Fruit fly (Drosophila melanogaster) whole organism, prepupa: ENCODE results near the gene PLCXD.

Source experiments
- CG10669 ChIP-seq: fragments of 200-800 bp; sonication (Bioruptor generic); optimal IDR thresholded peaks from 3 replicates; lab custom pipeline; 2018; ENCODE audit warnings: missing biosample characterization, mild to moderate bottlenecking, missing genetic modification characterization, moderate library complexity
- CG11294 ChIP-seq: fragments of 200-800 bp; sonication (Bioruptor generic); IDR thresholded peaks from 2 replicates; pipeline ENCODE4 v1.3.6; 2022; ENCODE audit warnings: missing biosample characterization, missing genetic modification characterization
- CG11762 ChIP-seq: fragments of 200-800 bp; sonication (Bioruptor generic); optimal IDR thresholded peaks from 3 replicates; lab custom pipeline; 2016; ENCODE audit warnings: missing biosample characterization, missing genetic modification characterization; ENCODE audit not compliant: insufficient read depth
- CG11902 ChIP-seq: fragments of 200-800 bp; sonication (Bioruptor generic); optimal IDR thresholded peaks from 3 replicates; lab custom pipeline; 2016; ENCODE audit warnings: missing biosample characterization, missing genetic modification characterization
- CG15336 ChIP-seq: fragments of 200-800 bp; sonication (Bioruptor generic); IDR thresholded peaks from 2 replicates; pipeline ENCODE4 v1.3.6; 2022; ENCODE audit warnings: missing biosample characterization, missing genetic modification characterization
- CG1621 ChIP-seq: fragments of 200-800 bp; sonication (Bioruptor generic); optimal IDR thresholded peaks from 3 replicates; lab custom pipeline; 2018; ENCODE audit warnings: missing biosample characterization, mild to moderate bottlenecking, missing genetic modification characterization
- CG16779 ChIP-seq: fragments of 200-800 bp; sonication (Bioruptor generic); optimal IDR thresholded peaks from 3 replicates; lab custom pipeline; 2017; ENCODE audit warnings: missing biosample characterization, mild to moderate bottlenecking, missing genetic modification characterization
- CG3032 ChIP-seq: fragments of 200-800 bp; optimal IDR thresholded peaks from 2 replicates; lab custom pipeline; 2019; ENCODE audit warnings: missing biosample characterization, mild to moderate bottlenecking, missing genetic modification characterization, moderate library complexity
- CG31627 ChIP-seq: fragments of 200-800 bp; sonication (Bioruptor generic); optimal IDR thresholded peaks from 3 replicates; lab custom pipeline; 2016; ENCODE audit warnings: missing biosample characterization, missing genetic modification characterization
- CG32006 ChIP-seq: fragments of 200-800 bp; sonication (Bioruptor generic); optimal IDR thresholded peaks from 3 replicates; lab custom pipeline; 2017; ENCODE audit warnings: missing biosample characterization, mild to moderate bottlenecking, missing genetic modification characterization
- CG34406 ChIP-seq: fragments of 200-800 bp; sonication (Bioruptor generic); optimal IDR thresholded peaks from 3 replicates; lab custom pipeline; 2016; ENCODE audit warnings: missing biosample characterization, missing genetic modification characterization
- CG3919 ChIP-seq: fragments of 200-800 bp; sonication (Bioruptor generic); optimal IDR thresholded peaks from 3 replicates; lab custom pipeline; 2016; ENCODE audit warnings: missing biosample characterization, missing genetic modification characterization
- CG4318 ChIP-seq: fragments of 200-800 bp; sonication (Bioruptor generic); optimal IDR thresholded peaks from 3 replicates; lab custom pipeline; 2017; ENCODE audit warnings: missing biosample characterization, mild to moderate bottlenecking, missing genetic modification characterization
- CG6163 ChIP-seq: fragments of 200-800 bp; sonication (Bioruptor generic); IDR thresholded peaks from 3 replicates; pipeline ENCODE4 v1.3.6; 2022; ENCODE audit warnings: missing biosample characterization, missing genetic modification characterization
- CG6792 ChIP-seq: fragments of 200-800 bp; sonication (Bioruptor generic); optimal IDR thresholded peaks from 3 replicates; lab custom pipeline; 2016; ENCODE audit warnings: missing biosample characterization, missing genetic modification characterization
- CG6808 ChIP-seq: fragments of 200-800 bp; sonication (Bioruptor generic); optimal IDR thresholded peaks from 3 replicates; lab custom pipeline; 2017; ENCODE audit warnings: missing biosample characterization, missing genetic modification characterization, mild to moderate bottlenecking, moderate library complexity, missing genetic modification reagents
- CG6854 ChIP-seq: fragments of 200-800 bp; sonication (Bioruptor generic); optimal IDR thresholded peaks from 2 replicates; lab custom pipeline; 2017; ENCODE audit warnings: missing biosample characterization, mild to moderate bottlenecking, missing genetic modification characterization
- CG7368 ChIP-seq: fragments of 200-800 bp; sonication (Bioruptor generic); optimal IDR thresholded peaks from 3 replicates; lab custom pipeline; 2016; ENCODE audit warnings: missing biosample characterization, missing genetic modification characterization
- CG8119 ChIP-seq: fragments of 200-800 bp; sonication (Bioruptor generic); IDR thresholded peaks from 3 replicates; pipeline ENCODE4 v1.3.6; 2022; ENCODE audit warnings: missing biosample characterization, missing genetic modification characterization
- CG8319 ChIP-seq: fragments of 200-800 bp; sonication (Bioruptor generic); optimal IDR thresholded peaks from 3 replicates; lab custom pipeline; 2016; ENCODE audit warnings: missing biosample characterization, missing genetic modification characterization
- CG8632 ChIP-seq: fragments of 200-800 bp; sonication (Bioruptor generic); optimal IDR thresholded peaks from 3 replicates; lab custom pipeline; 2016; ENCODE audit warnings: missing biosample characterization, missing genetic modification characterization
- CG9139 ChIP-seq: fragments of 200-800 bp; sonication (Bioruptor generic); optimal IDR thresholded peaks from 3 replicates; lab custom pipeline; 2017; ENCODE audit warnings: missing biosample characterization, mild to moderate bottlenecking, missing genetic modification characterization
- Eip75B ChIP-seq: fragments of 200-800 bp; sonication (Bioruptor generic); optimal IDR thresholded peaks from 3 replicates; lab custom pipeline; 2016; ENCODE audit warnings: missing biosample characterization, missing genetic modification characterization
- Eip78C ChIP-seq: fragments of 200-800 bp; sonication (Bioruptor generic); peaks from one replicate; lab custom pipeline; 2016; ENCODE audit warnings: missing biosample characterization, missing genetic modification characterization
- Ets21C ChIP-seq: fragments of 200-800 bp; sonication (Bioruptor generic); optimal IDR thresholded peaks from 3 replicates; lab custom pipeline; 2016; ENCODE audit warnings: missing biosample characterization, missing genetic modification characterization
- Hr38 ChIP-seq: sonication (Bioruptor generic); optimal IDR thresholded peaks from 2 replicates; lab custom pipeline; 2016; ENCODE audit warnings: missing biosample characterization, missing genetic modification characterization
- Lpt ChIP-seq: fragments of 200-800 bp; sonication (Bioruptor generic); optimal IDR thresholded peaks from 3 replicates; lab custom pipeline; 2016; ENCODE audit warnings: missing biosample characterization, missing genetic modification characterization
- Met ChIP-seq: fragments of 200-800 bp; sonication (Bioruptor generic); optimal IDR thresholded peaks from 3 replicates; lab custom pipeline; 2016; ENCODE audit warnings: missing biosample characterization, missing genetic modification characterization
- OdsH ChIP-seq: fragments of 200-800 bp; sonication (Bioruptor generic); optimal IDR thresholded peaks from 3 replicates; lab custom pipeline; 2016; ENCODE audit warnings: missing biosample characterization, missing genetic modification characterization
- Smox ChIP-seq: fragments of 200-800 bp; sonication (Bioruptor generic); optimal IDR thresholded peaks from 3 replicates; lab custom pipeline; 2016; ENCODE audit warnings: missing biosample characterization, missing genetic modification characterization
- Sox14 ChIP-seq: fragments of 200-800 bp; sonication (Bioruptor generic); optimal IDR thresholded peaks from 3 replicates; lab custom pipeline; 2016; ENCODE audit warnings: missing biosample characterization, missing genetic modification characterization
- achi ChIP-seq: fragments of 200-800 bp; sonication (Bioruptor generic); optimal IDR thresholded peaks from 3 replicates; lab custom pipeline; 2016; ENCODE audit warnings: missing biosample characterization, missing genetic modification characterization
- dac ChIP-seq: fragments of 200-800 bp; sonication (Bioruptor generic); optimal IDR thresholded peaks from 2 replicates; lab custom pipeline; 2017; ENCODE audit warnings: missing biosample characterization, mild to moderate bottlenecking, missing genetic modification characterization
- eg ChIP-seq: fragments of 200-800 bp; sonication (Bioruptor generic); IDR thresholded peaks from 3 replicates; pipeline ENCODE4 v1.3.6; 2022; ENCODE audit warnings: missing biosample characterization, missing genetic modification characterization
- esn ChIP-seq: fragments of 200-800 bp; sonication (Bioruptor generic); optimal IDR thresholded peaks from 2 replicates; lab custom pipeline; 2016; ENCODE audit warnings: missing biosample characterization, mild to moderate bottlenecking, missing genetic modification characterization, moderate library complexity
- fd85E ChIP-seq: fragments of 200-800 bp; sonication (Bioruptor generic); optimal IDR thresholded peaks from 3 replicates; lab custom pipeline; 2016; ENCODE audit warnings: missing biosample characterization, missing genetic modification characterization
- fkh ChIP-seq: fragments of 200-800 bp; sonication (Bioruptor generic); optimal IDR thresholded peaks from 3 replicates; lab custom pipeline; 2017; ENCODE audit warnings: missing biosample characterization, mild to moderate bottlenecking, missing genetic modification characterization, moderate library complexity
- lz ChIP-seq: fragments of 200-800 bp; sonication (Bioruptor generic); optimal IDR thresholded peaks from 3 replicates; lab custom pipeline; 2016; ENCODE audit warnings: missing biosample characterization, missing genetic modification characterization
- net ChIP-seq: fragments of 200-800 bp; sonication (Bioruptor generic); optimal IDR thresholded peaks from 3 replicates; lab custom pipeline; 2016; ENCODE audit warnings: missing biosample characterization, missing genetic modification characterization
- salr ChIP-seq, 2 experiments: fragments of 200-800 bp; sonication (Bioruptor generic); optimal IDR thresholded peaks; 3 replicates each; lab custom pipeline; 2016 to 2018; ENCODE audit warnings: missing biosample characterization in 2 of 2, missing genetic modification characterization in 2 of 2, mild to moderate bottlenecking in 1 of 2
- spab ChIP-seq: fragments of 200-800 bp; sonication (Bioruptor generic); optimal IDR thresholded peaks from 2 replicates; lab custom pipeline; 2017; ENCODE audit warnings: missing biosample characterization, mild to moderate bottlenecking, missing genetic modification characterization, missing genetic modification reagents
- vri ChIP-seq: fragments of 200-800 bp; sonication (Bioruptor generic); optimal IDR thresholded peaks from 3 replicates; lab custom pipeline; 2016; ENCODE audit warnings: missing biosample characterization, mild to moderate bottlenecking, missing genetic modification characterization

Gene PLCXD

DNA sequence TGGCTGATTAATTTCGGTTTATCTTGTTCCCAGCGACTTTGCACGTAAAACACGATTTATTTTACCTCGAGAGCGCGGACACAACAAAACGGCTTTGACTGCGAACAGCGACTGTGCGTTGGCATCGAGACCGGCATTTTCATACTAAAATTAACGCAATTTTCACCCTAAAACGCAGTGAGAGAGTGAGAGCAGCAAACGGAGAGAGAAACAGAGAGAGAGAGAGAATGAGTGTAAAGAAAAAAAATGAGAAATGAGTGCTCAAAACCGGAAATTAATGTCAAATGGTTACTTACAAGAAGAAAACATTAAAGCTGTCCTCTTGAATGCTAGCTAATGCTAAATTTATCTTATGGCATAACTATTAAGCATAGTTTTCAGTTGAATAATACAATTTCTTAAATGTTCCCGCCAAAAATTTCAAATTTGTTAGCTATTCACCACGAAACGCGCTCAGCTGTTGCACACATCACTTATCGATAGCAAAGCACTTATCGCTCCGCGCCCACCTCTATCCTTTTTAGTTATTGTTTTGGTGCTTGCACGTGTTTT is 6.7 kb downstream of the PLCXD start, which contains the start of the genes JhI-21, RpL7-like and CG34164 (continued):
- TF ChIP-seq CG8119 (GFP tag; lab: Robert Waterston, UW) (peak; percentile 49; the same call in 2 of the 3 replicates), CG15336 (peak; percentile 50; the same call in 1 of the 2 replicates), CG3919 (no peak), CG8632 (GFP tag; lab: Kevin White, UChicago) (no peak), CG7368 (GFP tag; lab: Kevin White, UChicago) (no peak), salr (GFP tag; optimal IDR thresholded peaks at IDR 0.05; lab: Kevin White, UChicago) (no peak), Hr38 (GFP tag; lab: Kevin White, UChicago) (no peak), Lpt (GFP tag; lab: Kevin White, UChicago) (no peak)
- TF ChIP-seq, all 60 proteins: peak for 8

- TF ChIP-seq CG6854 (GFP tag; lab: Kevin White, UChicago), result peak; percentile 40
- TF ChIP-seq Ets21C (GFP tag; lab: Kevin White, UChicago), result peak; percentile 0
- peak; percentile 50; the same call in 1 of the 3 replicates for TF ChIP-seq eg (GFP tag; lab: Robert Waterston, UW)
- TF ChIP-seq CG8119 (GFP tag; lab: Robert Waterston, UW), result peak; percentile 22; the same call in 1 of the 3 replicates
- TF ChIP-seq CG3032, result peak; percentile 15
- TF ChIP-seq CG31627 (GFP tag; lab: Kevin White, UChicago), result peak; percentile 30
- TF ChIP-seq Eip75B (GFP tag; lab: Kevin White, UChicago), result no peak
- peak; percentile 70 for TF ChIP-seq esn (GFP tag; lab: Kevin White, UChicago)
- no peak for TF ChIP-seq net (GFP tag; lab: Kevin White, UChicago)
- TF ChIP-seq CG6792 (GFP tag; lab: Kevin White, UChicago), result no peak
- TF ChIP-seq Sox14 (GFP tag; lab: Kevin White, UChicago), result peak; percentile 62
- TF ChIP-seq lz (GFP tag; lab: Kevin White, UChicago), result peak; percentile 35
- peak; percentile 73 for TF ChIP-seq Eip78C
- TF ChIP-seq CG10669 (GFP tag; lab: Kevin White, UChicago), result no peak
- no peak for TF ChIP-seq fd85E (GFP tag; lab: Kevin White, UChicago)
Observed at dm6 chr2L:12063035-12063434, 13.8 kb downstream of the PLCXD start, which contains the start of gene Rab3-GAP. Gene Rab3-GAP (minus strand): TSS chr2L:12063184.

DNA sequence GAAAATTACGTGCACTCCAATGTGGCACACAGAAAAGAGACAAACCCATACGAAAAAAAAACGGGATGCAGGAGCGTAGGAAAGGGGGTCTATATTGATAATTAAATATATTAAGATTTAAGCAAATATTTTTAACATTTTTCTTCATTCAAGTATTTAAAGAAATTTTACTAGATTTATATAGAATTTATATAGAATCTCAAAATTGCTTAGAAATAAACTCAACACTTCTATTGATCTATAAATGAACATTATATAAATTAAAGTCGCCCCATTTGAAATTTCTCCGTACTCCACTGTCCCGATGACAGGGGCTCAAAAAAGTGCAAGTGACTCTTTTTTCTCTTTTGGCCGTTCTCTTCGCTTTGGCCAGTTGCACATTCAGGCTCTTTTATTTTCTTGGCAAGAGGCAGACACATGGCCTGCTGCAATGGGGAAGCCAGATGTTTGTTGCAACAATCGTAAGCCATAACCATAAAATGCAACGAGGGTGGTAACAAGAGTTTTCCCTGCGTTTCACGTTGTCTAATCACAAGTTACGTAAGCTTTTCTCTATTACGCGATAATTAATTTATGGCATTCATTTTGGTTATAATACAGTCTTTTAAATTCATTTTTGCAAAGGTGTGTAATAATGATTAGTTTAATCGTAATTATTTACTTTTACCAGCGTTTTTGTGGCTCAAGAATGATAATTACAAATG is 16.6 kb downstream of the PLCXD start:
- peak; percentile 87 for TF ChIP-seq CG6792 (GFP tag; lab: Kevin White, UChicago)
- TF ChIP-seq vri (GFP tag; lab: Kevin White, UChicago), result peak; percentile 10
- TF ChIP-seq CG15336, result peak; percentile 98
- TF ChIP-seq achi, result peak; percentile 95
- peak; percentile 55 to 98 for TF ChIP-seq salr (GFP tag; optimal IDR thresholded peaks at IDR 0.05; lab: Kevin White, UChicago)
- TF ChIP-seq CG11294, result peak; percentile 87
- TF ChIP-seq Lpt (GFP tag; lab: Kevin White, UChicago), result peak; percentile 97
- peak; percentile 91 for TF ChIP-seq CG6163 (GFP tag; lab: Robert Waterston, UW)
- peak; percentile 82 for TF ChIP-seq Eip75B (GFP tag; lab: Kevin White, UChicago)
- TF ChIP-seq CG8119 (GFP tag; lab: Robert Waterston, UW), result peak; percentile 99
- peak; percentile 97 for TF ChIP-seq Eip78C
- peak; percentile 94 for TF ChIP-seq CG3032
- peak; percentile 90 for TF ChIP-seq CG34406
- TF ChIP-seq Hr38 (GFP tag; lab: Kevin White, UChicago), result no peak
- peak; percentile 70 for TF ChIP-seq CG11902
- peak; percentile 88 for TF ChIP-seq CG11762 (GFP tag; lab: Kevin White, UChicago)
- peak; percentile 100 for TF ChIP-seq CG32006 (GFP tag; lab: Kevin White, UChicago)
- peak; percentile 74 for TF ChIP-seq Met
- TF ChIP-seq CG4318 (GFP tag; lab: Kevin White, UChicago), result peak; percentile 99
- peak; percentile 91 for TF ChIP-seq CG16779 (tag; lab: Kevin White, UChicago)
- peak; percentile 93 for TF ChIP-seq net (GFP tag; lab: Kevin White, UChicago)
- TF ChIP-seq lz (GFP tag; lab: Kevin White, UChicago), result peak; percentile 66
- TF ChIP-seq CG8319 (GFP tag; lab: Kevin White, UChicago), result peak; percentile 64
- peak; percentile 90 for TF ChIP-seq CG6808 (GFP tag; lab: Kevin White, UChicago)
- TF ChIP-seq CG1621 (tag; lab: Kevin White, UChicago), result peak; percentile 67
- peak; percentile 87 for TF ChIP-seq spab (GFP tag; lab: Kevin White, UChicago)
- TF ChIP-seq dac (GFP tag; lab: Kevin White, UChicago), result peak; percentile 98
- TF ChIP-seq Sox14 (GFP tag; lab: Kevin White, UChicago), result peak; percentile 82
- TF ChIP-seq fkh (GFP tag; lab: Kevin White, UChicago), result no peak
- peak; percentile 36 for TF ChIP-seq CG31627 (GFP tag; lab: Kevin White, UChicago)
- TF ChIP-seq fd85E (GFP tag; lab: Kevin White, UChicago), result peak; percentile 49
- peak; percentile 72 for TF ChIP-seq Smox (GFP tag; lab: Kevin White, UChicago)
- TF ChIP-seq OdsH (GFP tag; lab: Kevin White, UChicago), result peak; percentile 95
- TF ChIP-seq CG9139 (GFP tag; lab: Kevin White, UChicago), result peak; percentile 85
- TF ChIP-seq eg (GFP tag; lab: Robert Waterston, UW), result peak; percentile 96
- peak; percentile 43 for TF ChIP-seq Ets21C (GFP tag; lab: Kevin White, UChicago)
